Worm (Caenorhabditis elegans): ENCODE measurements around the gene cat-2.

DNA sequence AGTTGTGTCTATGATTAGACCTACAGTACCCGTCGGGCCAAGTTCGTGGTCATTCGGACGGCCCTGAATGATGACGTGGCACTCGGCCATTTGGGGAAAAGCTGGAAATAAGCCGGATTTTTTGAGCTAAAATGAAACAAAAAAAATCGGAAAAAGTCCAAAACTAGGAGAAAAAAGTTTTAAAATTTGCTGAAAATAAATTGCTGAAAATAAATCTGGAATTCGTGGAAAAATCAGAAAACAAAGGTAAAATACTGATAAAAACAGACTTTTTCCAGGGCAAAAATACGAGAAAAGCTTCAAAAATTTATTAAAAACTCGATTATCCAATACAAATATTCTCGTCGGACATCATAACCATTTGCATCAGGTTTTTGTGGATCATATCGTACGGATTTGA is 26.0 kb downstream of the cat-2 start, which contains the start of gene B0432.9:
- TF ChIP-seq F55B11.4 (tag; optimal IDR thresholded peaks at IDR 0.05; ENCODE audit: borderline replicate concordance, insufficient read depth): no peak
- TF ChIP-seq ceh-40 (GFP tag; IDR thresholded peaks at IDR 0.05): no peak
- TF ChIP-seq ama-1 (optimal IDR thresholded peaks at IDR 0.05): no peak
- TF ChIP-seq ama-1 (GFP tag; optimal IDR thresholded peaks at IDR 0.05): no peak
